Worm (Caenorhabditis elegans) whole organism, young adult: Measurements from ENCODE around the gene C08E3.15.
"Not testable (repeated sequence)": the region's sequence is repeated elsewhere in the genome, so short reads cannot be mapped to it uniquely, and the experiment has no call there.

Experiments used
- ama-1 ChIP-seq, 3 experiments: fragments of 150-350 bp in 1 of 3; sonication (generic microtip) in 2 of 3; optimal IDR thresholded peaks; 2 replicates each; lab custom pipeline; 2014 to 2018; ENCODE audit warnings: missing biosample characterization in 2 of 3, missing genetic modification characterization in 2 of 3, missing genetic modification reagents in 2 of 3
- hmg-1.2 ChIP-seq: fragments of 200-800 bp; sonication (Bioruptor generic); IDR thresholded peaks from 2 replicates; pipeline ENCODE4 v1.3.6; 2022; ENCODE audit warnings: missing genetic modification reagents, missing genetic modification characterization, missing compliant biosample characterization
- snpc-1.3 ChIP-seq: sonication (generic microtip); optimal IDR thresholded peaks from 2 replicates; lab custom pipeline; 2017; ENCODE audit warnings: missing genetic modification characterization, mild to moderate bottlenecking, missing compliant biosample characterization, antibody characterized with exemption, moderate library complexity, missing genotype, missing genetic modification reagents; ENCODE audit not compliant: insufficient read depth

- not testable (repeated sequence) for TF ChIP-seq ama-1 (optimal IDR thresholded peaks at IDR 0.05; lab: Kevin White, UChicago); ama-1 (GFP tag; optimal IDR thresholded peaks at IDR 0.05; lab: Kevin White, UChicago); snpc-1.3
- TF ChIP-seq hmg-1.2 (GFP tag; lab: Robert Waterston, UW): peak; percentile 91
These were observed 33.7 kb upstream of the C08E3.15 start for ce11 chrII:1661300-1661838.
